Worm (Caenorhabditis elegans) whole organism, L2 larva: Measurements from ENCODE around the gene vms-1.
A peak's percentile ranks its signal among the peaks of the same experiment; 100 is the strongest.

Experiments
- C34F6.9 ChIP-seq: fragments of 150-350 bp; optimal IDR thresholded peaks from 2 replicates; lab custom pipeline; 2014; ENCODE audit warnings: missing biosample characterization, missing genetic modification characterization
- F13H6.1 ChIP-seq: sonication (generic microtip); optimal IDR thresholded peaks from 2 replicates; lab custom pipeline; 2016; ENCODE audit warnings: missing genetic modification characterization, missing compliant biosample characterization
- R02D3.7 ChIP-seq: fragments of 150-350 bp; optimal IDR thresholded peaks from 2 replicates; lab custom pipeline; 2014; ENCODE audit warnings: missing biosample characterization, missing genetic modification characterization
- Y55F3AM.14 ChIP-seq: fragments of 200-800 bp; sonication (Bioruptor generic); optimal IDR thresholded peaks from 2 replicates; lab custom pipeline; 2018; ENCODE audit warnings: mild to moderate bottlenecking, missing genetic modification characterization, missing compliant biosample characterization
- ZK546.5 ChIP-seq: sonication (generic microtip); optimal IDR thresholded peaks from 2 replicates; lab custom pipeline; 2017; ENCODE audit warnings: missing biosample characterization, missing genetic modification characterization
- alr-1 ChIP-seq: fragments of 150-350 bp; optimal IDR thresholded peaks from 2 replicates; lab custom pipeline; 2014; ENCODE audit warnings: missing biosample characterization, missing genetic modification characterization
- aly-2 ChIP-seq: fragments of 150-350 bp; optimal IDR thresholded peaks from 2 replicates; lab custom pipeline; 2014; ENCODE audit warnings: missing biosample characterization, missing genetic modification characterization
- ama-1 ChIP-seq: fragments of 150-350 bp; optimal IDR thresholded peaks from 2 replicates; lab custom pipeline; 2018; ENCODE audit warnings: inconsistent platforms
- blmp-1 ChIP-seq: sonication (generic microtip); optimal IDR thresholded peaks from 2 replicates; lab custom pipeline; 2017; ENCODE audit warnings: missing genetic modification characterization, mild to moderate bottlenecking, missing compliant biosample characterization, antibody characterized with exemption, moderate library complexity; ENCODE audit not compliant: insufficient read depth
- ceh-16 ChIP-seq: fragments of 150-350 bp; optimal IDR thresholded peaks from 2 replicates; lab custom pipeline; 2014; ENCODE audit warnings: missing biosample characterization, missing genetic modification characterization
- ceh-82 ChIP-seq: fragments of 150-350 bp; optimal IDR thresholded peaks from 2 replicates; lab custom pipeline; 2014; ENCODE audit warnings: missing biosample characterization, missing genetic modification characterization
- crh-2 ChIP-seq: sonication (generic microtip); optimal IDR thresholded peaks from 2 replicates; lab custom pipeline; 2017; ENCODE audit warnings: missing biosample characterization, missing genetic modification characterization
- dmd-4 ChIP-seq: sonication (generic microtip); optimal IDR thresholded peaks from 2 replicates; lab custom pipeline; 2017; ENCODE audit warnings: missing biosample characterization, missing genetic modification characterization
- egl-27 ChIP-seq: sonication (generic microtip); optimal IDR thresholded peaks from 3 replicates; lab custom pipeline; 2017; ENCODE audit warnings: missing biosample characterization, missing genetic modification reagents, missing genetic modification characterization
- elt-1 ChIP-seq: fragments of 150-350 bp; optimal IDR thresholded peaks from 2 replicates; lab custom pipeline; 2014; ENCODE audit warnings: missing biosample characterization, missing genetic modification characterization
- elt-3 ChIP-seq: sonication (generic microtip); optimal IDR thresholded peaks from 2 replicates; lab custom pipeline; 2017; ENCODE audit warnings: missing biosample characterization, missing genetic modification characterization
- fos-1 ChIP-seq: fragments of 150-350 bp; optimal IDR thresholded peaks from 2 replicates; lab custom pipeline; 2014; ENCODE audit warnings: missing biosample characterization, missing genetic modification characterization
- gmeb-1 ChIP-seq: fragments of 150-350 bp; optimal IDR thresholded peaks from 2 replicates; lab custom pipeline; 2014; ENCODE audit warnings: missing biosample characterization, missing genetic modification characterization
- lin-11 ChIP-seq: fragments of 150-350 bp; sonication (generic microtip); optimal IDR thresholded peaks from 2 replicates; lab custom pipeline; 2014; ENCODE audit warnings: missing biosample characterization, missing genetic modification characterization, inconsistent platforms, mixed read lengths
- lin-13 ChIP-seq: fragments of 150-350 bp; optimal IDR thresholded peaks from 2 replicates; lab custom pipeline; 2014; ENCODE audit warnings: missing biosample characterization, missing genetic modification reagents, missing genetic modification characterization
- lin-39 ChIP-seq: fragments of 150-350 bp; optimal IDR thresholded peaks from 2 replicates; lab custom pipeline; 2014; ENCODE audit warnings: missing biosample characterization, missing genetic modification reagents, missing genetic modification characterization
- lsy-2 ChIP-seq, 2 experiments: fragments of 150-350 bp in 1 of 2; sonication (generic microtip) in 1 of 2; optimal IDR thresholded peaks; 2 replicates each; lab custom pipeline; 2014 to 2017; ENCODE audit warnings: missing biosample characterization in 2 of 2, missing genetic modification characterization in 2 of 2
- mab-5 ChIP-seq: fragments of 150-350 bp; optimal IDR thresholded peaks from 2 replicates; lab custom pipeline; 2014; ENCODE audit warnings: missing biosample characterization, missing genetic modification characterization
- mbf-1 ChIP-seq: sonication (generic microtip); optimal IDR thresholded peaks from 2 replicates; lab custom pipeline; 2017; ENCODE audit warnings: missing biosample characterization, missing genetic modification characterization
- mdl-1 ChIP-seq, 2 experiments: fragments of 150-350 bp in 1 of 2; sonication (generic microtip) in 1 of 2; optimal IDR thresholded peaks; 2 replicates each; lab custom pipeline; 2017; ENCODE audit warnings: missing biosample characterization in 2 of 2, missing genetic modification characterization in 2 of 2
- nhr-10 ChIP-seq: sonication (generic microtip); optimal IDR thresholded peaks from 2 replicates; lab custom pipeline; 2017; ENCODE audit warnings: missing biosample characterization, missing genetic modification characterization
- nhr-11 ChIP-seq: fragments of 150-350 bp; optimal IDR thresholded peaks from 2 replicates; lab custom pipeline; 2014; ENCODE audit warnings: missing biosample characterization, missing genetic modification characterization
- nhr-12 ChIP-seq: fragments of 150-350 bp; optimal IDR thresholded peaks from 2 replicates; lab custom pipeline; 2014; ENCODE audit warnings: missing biosample characterization, missing genetic modification characterization
- nhr-129 ChIP-seq: fragments of 150-350 bp; optimal IDR thresholded peaks from 2 replicates; lab custom pipeline; 2014; ENCODE audit warnings: missing biosample characterization, missing genetic modification characterization
- nhr-21 ChIP-seq: fragments of 150-350 bp; optimal IDR thresholded peaks from 2 replicates; lab custom pipeline; 2014; ENCODE audit warnings: missing biosample characterization, missing genetic modification characterization
- nhr-23 ChIP-seq: fragments of 150-350 bp; optimal IDR thresholded peaks from 2 replicates; lab custom pipeline; 2014; ENCODE audit warnings: missing biosample characterization, missing genetic modification reagents, missing genetic modification characterization
- nhr-237 ChIP-seq: fragments of 150-350 bp; optimal IDR thresholded peaks from 2 replicates; lab custom pipeline; 2014; ENCODE audit warnings: missing biosample characterization, missing genetic modification characterization
- nhr-25 ChIP-seq: fragments of 150-350 bp; sonication (generic microtip); optimal IDR thresholded peaks from 3 replicates; lab custom pipeline; 2014; ENCODE audit warnings: missing biosample characterization, missing genetic modification characterization
- nhr-6 ChIP-seq: fragments of 150-350 bp; optimal IDR thresholded peaks from 2 replicates; lab custom pipeline; 2014; ENCODE audit warnings: missing biosample characterization, missing genetic modification characterization
- nhr-77 ChIP-seq: fragments of 150-350 bp; optimal IDR thresholded peaks from 2 replicates; lab custom pipeline; 2014; ENCODE audit warnings: missing biosample characterization, missing genetic modification characterization
- peb-1 ChIP-seq: fragments of 150-350 bp; optimal IDR thresholded peaks from 2 replicates; lab custom pipeline; 2014; ENCODE audit warnings: missing biosample characterization, missing genetic modification characterization
- sem-4 ChIP-seq: fragments of 150-350 bp; optimal IDR thresholded peaks from 2 replicates; lab custom pipeline; 2014; ENCODE audit warnings: missing biosample characterization, missing genetic modification reagents, missing genetic modification characterization
- skn-1 ChIP-seq: sonication (generic microtip); optimal IDR thresholded peaks from 2 replicates; lab custom pipeline; 2017; ENCODE audit warnings: missing biosample characterization, missing genetic modification characterization
- sma-3 ChIP-seq: sonication (generic microtip); optimal IDR thresholded peaks from 2 replicates; lab custom pipeline; 2016; ENCODE audit warnings: missing genetic modification reagents, missing genetic modification characterization, missing compliant biosample characterization
- sma-9 ChIP-seq, 2 experiments: fragments of 150-350 bp in 1 of 2; sonication (generic microtip) in 1 of 2; optimal IDR thresholded peaks; 2 replicates each; lab custom pipeline; 2014 to 2016; ENCODE audit warnings: missing genetic modification characterization in 2 of 2, mild to moderate bottlenecking in 1 of 2, missing biosample characterization in 1 of 2, missing compliant biosample characterization in 1 of 2, missing genetic modification reagents in 1 of 2, moderate library complexity in 1 of 2
- snpc-4 ChIP-seq: fragments of 150-350 bp; optimal IDR thresholded peaks from 2 replicates; lab custom pipeline; 2014; ENCODE audit warnings: missing biosample characterization, missing genetic modification characterization
- unc-39 ChIP-seq: fragments of 150-350 bp; optimal IDR thresholded peaks from 2 replicates; lab custom pipeline; 2014; ENCODE audit warnings: missing biosample characterization, missing genetic modification characterization
- unc-55 ChIP-seq: fragments of 150-350 bp; sonication (generic microtip); optimal IDR thresholded peaks from 3 replicates; lab custom pipeline; 2014; ENCODE audit warnings: missing biosample characterization, missing genetic modification reagents, missing genetic modification characterization
- unc-62 ChIP-seq: fragments of 150-350 bp; optimal IDR thresholded peaks from 2 replicates; lab custom pipeline; 2014; ENCODE audit warnings: missing biosample characterization, missing genetic modification reagents, missing genetic modification characterization
- zag-1 ChIP-seq: fragments of 150-350 bp; optimal IDR thresholded peaks from 2 replicates; lab custom pipeline; 2014; ENCODE audit warnings: missing biosample characterization, missing genetic modification characterization
- ztf-1 ChIP-seq: fragments of 200-800 bp; sonication (Bioruptor generic); conservative IDR thresholded peaks from 2 replicates; pipeline ENCODE4 v1.3.6; 2022; ENCODE audit warnings: missing genetic modification characterization, missing compliant biosample characterization
- ztf-11 ChIP-seq: sonication (generic microtip); optimal IDR thresholded peaks from 2 replicates; lab custom pipeline; 2017; ENCODE audit warnings: missing biosample characterization, missing genetic modification characterization
- ztf-4 ChIP-seq: fragments of 150-350 bp; optimal IDR thresholded peaks from 2 replicates; lab custom pipeline; 2014; ENCODE audit warnings: missing biosample characterization, missing genetic modification characterization

The vms-1 gene

ce11 chrIII:8085355-8085754, 3.0 kb upstream of the vms-1 start, which contains the start of the genes K06H7.7 and grp-1 (continued):
- no peak for TF ChIP-seq skn-1 (tag; lab: Kevin White, UChicago)

- TF ChIP-seq egl-27 (tag; lab: Kevin White, UChicago): no peak
- TF ChIP-seq unc-39 (tag; lab: Kevin White, UChicago): no peak
- TF ChIP-seq R02D3.7: no peak
- TF ChIP-seq, all 48 proteins: peak for 0
These were observed 3.1 kb downstream of the vms-1 start, which contains the start of gene idi-1 for ce11 chrIII:8091408-8091807. Gene idi-1 (plus strand): TSS chrIII:8091708.

ce11 chrIII:8093079-8093623, 4.8 kb downstream of the vms-1 start, which contains the start of gene K06H7.2:
Gene K06H7.2 (plus strand): TSS chrIII:8093573.
- TF ChIP-seq nhr-129 (tag; lab: Kevin White, UChicago) (peak; percentile 76), elt-3 (no peak), lin-13 (peak; percentile 28), nhr-25 (tag; lab: Kevin White, UChicago) (peak; percentile 46), sma-9 (GFP tag; optimal IDR thresholded peaks at IDR 0.05; lab: Kevin White, UChicago) (no peak), sma-9 (tag; optimal IDR thresholded peaks at IDR 0.05; lab: Kevin White, UChicago) (no peak), mbf-1 (tag; lab: Kevin White, UChicago) (no peak), alr-1 (tag; lab: Kevin White, UChicago) (no peak), nhr-23 (tag; lab: Kevin White, UChicago) (no peak), ceh-82 (tag; lab: Kevin White, UChicago) (no peak), nhr-12 (tag; lab: Kevin White, UChicago) (no peak), zag-1 (peak; percentile 31), lin-39 (no peak), ztf-1 (GFP tag; lab: Robert Waterston, UW) (no peak), unc-55 (GFP tag; lab: Kevin White, UChicago) (peak; percentile 83), C34F6.9 (tag; lab: Kevin White, UChicago) (peak; percentile 95), ZK546.5 (tag; lab: Kevin White, UChicago) (no peak), nhr-6 (tag; lab: Kevin White, UChicago) (peak; percentile 22), ama-1 (lab: Kevin White, UChicago) (no peak), F13H6.1 (tag; lab: Kevin White, UChicago) (no peak), snpc-4 (tag; lab: Kevin White, UChicago) (no peak), aly-2 (tag; lab: Kevin White, UChicago) (no peak), unc-62 (no peak), nhr-21 (no peak), Y55F3AM.14 (no peak), nhr-11 (no peak), lsy-2 (tag; optimal IDR thresholded peaks at IDR 0.05; lab: Kevin White, UChicago) (peak; percentile 63 to 85), sem-4 (tag; lab: Kevin White, UChicago) (peak; percentile 20), ztf-11 (no peak), sma-3 (GFP tag; lab: Kevin White, UChicago) (no peak), nhr-77 (no peak), nhr-10 (tag; lab: Kevin White, UChicago) (no peak), nhr-237 (tag; lab: Kevin White, UChicago) (no peak), R02D3.7 (no peak), lin-11 (tag; lab: Kevin White, UChicago) (no peak), ztf-4 (tag; lab: Kevin White, UChicago) (peak; percentile 3), ceh-16 (tag; lab: Kevin White, UChicago) (no peak), mdl-1 (tag; optimal IDR thresholded peaks at IDR 0.05; lab: Kevin White, UChicago) (no peak), peb-1 (no peak), gmeb-1 (tag; lab: Kevin White, UChicago) (peak; percentile 45), unc-39 (tag; lab: Kevin White, UChicago) (no peak), fos-1 (tag; lab: Kevin White, UChicago) (peak; percentile 36), dmd-4 (tag; lab: Kevin White, UChicago) (no peak), egl-27 (tag; lab: Kevin White, UChicago) (no peak), elt-1 (no peak), crh-2 (tag; lab: Kevin White, UChicago) (peak; percentile 74), skn-1 (tag; lab: Kevin White, UChicago) (peak; percentile 28), mab-5 (tag; lab: Kevin White, UChicago) (peak; percentile 65), blmp-1 (no peak)
- TF ChIP-seq, all 48 proteins: peak for 15
